Fruit fly (Drosophila melanogaster): ENCODE measurements around the gene CG5800.

CG5800 gene

DNA sequence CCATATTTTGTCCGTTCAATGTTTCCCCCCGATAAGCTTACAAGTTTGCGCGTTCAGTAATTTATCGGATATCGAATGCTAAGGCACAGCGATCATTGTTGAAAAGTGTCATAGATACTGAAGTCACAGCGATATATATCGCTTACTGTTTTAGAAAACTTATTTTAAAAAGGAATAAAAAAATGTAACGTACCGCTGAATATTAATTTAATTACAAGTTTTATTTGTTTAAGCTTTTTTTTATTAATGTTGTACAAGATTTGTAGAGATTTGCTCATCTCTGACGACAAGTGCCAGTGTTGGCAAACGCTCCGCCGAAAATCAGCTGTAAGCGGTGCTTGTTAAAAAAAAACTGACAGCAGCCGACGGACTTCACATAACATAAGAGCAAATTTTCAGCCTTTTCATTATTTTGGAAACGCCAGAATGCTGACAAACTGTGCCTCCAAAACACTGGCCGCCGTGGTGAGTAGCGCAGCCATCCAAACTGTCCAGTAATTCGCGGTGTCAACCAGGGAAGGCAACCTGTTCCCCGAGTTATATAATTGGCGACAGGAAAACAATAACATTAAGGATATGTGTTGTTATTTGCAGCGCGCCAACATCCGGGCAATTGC, 4.0 kb upstream of the CG5800 start, which contains the start of the genes corolla and ND-24 (continued):
- peak; percentile 79 to 81 for TF ChIP-seq chif (GFP tag; optimal IDR thresholded peaks at IDR 0.05)
- TF ChIP-seq Atf-2 (GFP tag; optimal IDR thresholded peaks at IDR 0.05), result peak; percentile 71
- TF ChIP-seq CG1647 (GFP tag; optimal IDR thresholded peaks at IDR 0.05), result peak; percentile 87
- peak; percentile 77 for TF ChIP-seq Dp (GFP tag; optimal IDR thresholded peaks at IDR 0.05)
- no peak for TF ChIP-seq CG2678 (tag; optimal IDR thresholded peaks at IDR 0.05)
- TF ChIP-seq Hr51 (GFP tag; optimal IDR thresholded peaks at IDR 0.05), result peak; percentile 78 to 82
- TF ChIP-seq CG6175 (GFP tag; IDR thresholded peaks at IDR 0.05), result peak; percentile 40; the same call in 1 of the 3 replicates
- TF ChIP-seq Optix (GFP tag; IDR thresholded peaks at IDR 0.05), result peak; percentile 70; the same call in 2 of the 3 replicates
- TF ChIP-seq CG2712 (tag; optimal IDR thresholded peaks at IDR 0.05), result peak; percentile 83
- no peak for TF ChIP-seq CG2199 (GFP tag; IDR thresholded peaks at IDR 0.05)
- peak; percentile 85 for TF ChIP-seq Chrac-16 (GFP tag; optimal IDR thresholded peaks at IDR 0.05)
- peak; percentile 69 for TF ChIP-seq CG15696 (tag; optimal IDR thresholded peaks at IDR 0.05)
- TF ChIP-seq NK7.1 (GFP tag; optimal IDR thresholded peaks at IDR 0.05), result peak; percentile 59
- peak; percentile 49 for TF ChIP-seq CG11723 (GFP tag; optimal IDR thresholded peaks at IDR 0.05)
- TF ChIP-seq cas (GFP tag; IDR thresholded peaks at IDR 0.05), result peak; percentile 90
- peak; percentile 85 for TF ChIP-seq MBD-R2 (GFP tag; IDR thresholded peaks at IDR 0.05)
- peak; percentile 81 for TF ChIP-seq CG11456 (GFP tag; IDR thresholded peaks at IDR 0.05)
- peak; percentile 68 for TF ChIP-seq Sox100B (GFP tag; optimal IDR thresholded peaks at IDR 0.05)
- peak; percentile 81 for TF ChIP-seq NFAT (GFP tag; IDR thresholded peaks at IDR 0.05)
- TF ChIP-seq CG18599 (GFP tag; optimal IDR thresholded peaks at IDR 0.05), result peak; percentile 81
- peak; percentile 82 for TF ChIP-seq CG8290 (GFP tag; optimal IDR thresholded peaks at IDR 0.05)
- peak in 1 of 2 experiments; percentile 54 for TF ChIP-seq CG8290 (tag; optimal IDR thresholded peaks at IDR 0.05)
- TF ChIP-seq dmrt99B (tag; optimal IDR thresholded peaks at IDR 0.05), result no peak
- TF ChIP-seq Mes4 (GFP tag; optimal IDR thresholded peaks at IDR 0.05), result peak; percentile 61
- TF ChIP-seq kah (GFP tag; optimal IDR thresholded peaks at IDR 0.05), result peak; percentile 53
- peak; percentile 51 for TF ChIP-seq repo (GFP tag; optimal IDR thresholded peaks at IDR 0.05)
- TF ChIP-seq Trl (optimal IDR thresholded peaks at IDR 0.05), result no peak
- TF ChIP-seq Trl (GFP tag; optimal IDR thresholded peaks at IDR 0.05), result peak; percentile 79
- TF ChIP-seq Ptx1 (GFP tag; IDR thresholded peaks at IDR 0.05), result peak; percentile 92
- peak; percentile 90 for TF ChIP-seq Xbp1 (GFP tag; optimal IDR thresholded peaks at IDR 0.05)
- no peak for TF ChIP-seq org-1 (GFP tag; optimal IDR thresholded peaks at IDR 0.05)
- peak; percentile 76 for TF ChIP-seq Side (GFP tag; optimal IDR thresholded peaks at IDR 0.05)
- no peak for TF ChIP-seq insv (GFP tag; optimal IDR thresholded peaks at IDR 0.05)
- TF ChIP-seq CG15479 (GFP tag; optimal IDR thresholded peaks at IDR 0.05), result no peak
- TF ChIP-seq CG17328 (GFP tag; IDR thresholded peaks at IDR 0.05), result peak; percentile 89
- no peak for TF ChIP-seq usp (GFP tag; optimal IDR thresholded peaks at IDR 0.05)
- peak; percentile 85 for TF ChIP-seq CG10959 (GFP tag; IDR thresholded peaks at IDR 0.05)
- TF ChIP-seq CG4707 (GFP tag; optimal IDR thresholded peaks at IDR 0.05), result no peak
- TF ChIP-seq Myb (GFP tag; optimal IDR thresholded peaks at IDR 0.05), result peak; percentile 65
- peak; percentile 13 for TF ChIP-seq CG7928 (GFP tag; optimal IDR thresholded peaks at IDR 0.05)
- TF ChIP-seq CG1233 (GFP tag; optimal IDR thresholded peaks at IDR 0.05), result peak; percentile 71
- peak; percentile 67 for TF ChIP-seq Adf1 (GFP tag; IDR thresholded peaks at IDR 0.05)
- TF ChIP-seq lmd (GFP tag; IDR thresholded peaks at IDR 0.05), result peak; percentile 81
- peak; percentile 87 for TF ChIP-seq CG14860 (GFP tag; IDR thresholded peaks at IDR 0.05; ENCODE audit: partially characterized antibody)
- peak; percentile 48 for TF ChIP-seq CG12236 (GFP tag; optimal IDR thresholded peaks at IDR 0.05)
- TF ChIP-seq NC2α (GFP tag; optimal IDR thresholded peaks at IDR 0.05), result peak; percentile 62
- peak; percentile 30 for TF ChIP-seq emc (GFP tag; optimal IDR thresholded peaks at IDR 0.05)
- TF ChIP-seq Hr78 (GFP tag; optimal IDR thresholded peaks at IDR 0.05), result no peak
- TF ChIP-seq gsb (GFP tag; IDR thresholded peaks at IDR 0.05), result 0 out of 2 replicates have a peak, but pooled peaks have one; percentile 30
- TF ChIP-seq vnd (GFP tag; IDR thresholded peaks at IDR 0.05; ENCODE audit: partially characterized antibody), result peak; percentile 85
- TF ChIP-seq ap (GFP tag; IDR thresholded peaks at IDR 0.05), result peak; percentile 78
